Fruit fly (Drosophila melanogaster) whole organism, pupa: ENCODE data around the gene ninaG.

ENCODE experiments used
- CG10348 ChIP-seq: fragments of 200-800 bp; sonication (Bioruptor generic); IDR thresholded peaks from 2 replicates; pipeline ENCODE4 v1.3.6; 2022; ENCODE audit warnings: missing biosample characterization, missing genetic modification characterization
- CG12605 ChIP-seq: fragments of 200-800 bp; sonication (Bioruptor generic); IDR thresholded peaks from 2 replicates; pipeline ENCODE4 v1.3.6; 2022; ENCODE audit warnings: missing biosample characterization, missing genetic modification characterization
- CG13204 ChIP-seq: fragments of 200-800 bp; sonication (Bioruptor generic); optimal IDR thresholded peaks from 2 replicates; lab custom pipeline; 2018; ENCODE audit warnings: missing biosample characterization, mild to moderate bottlenecking, missing genetic modification characterization, moderate library complexity
- CG14655 ChIP-seq: fragments of 200-800 bp; sonication (Bioruptor generic); optimal IDR thresholded peaks from 3 replicates; lab custom pipeline; 2017; ENCODE audit warnings: mild to moderate bottlenecking, missing biosample characterization, missing genetic modification reagents, missing genetic modification characterization
- CG15710 ChIP-seq: fragments of 200-800 bp; sonication (Bioruptor generic); optimal IDR thresholded peaks from 2 replicates; lab custom pipeline; 2018; ENCODE audit warnings: missing biosample characterization, mild to moderate bottlenecking, missing genetic modification characterization, moderate library complexity
- CG17806 ChIP-seq: fragments of 200-800 bp; sonication (Bioruptor generic); optimal IDR thresholded peaks from 2 replicates; lab custom pipeline; 2018; ENCODE audit warnings: missing biosample characterization, mild to moderate bottlenecking, missing genetic modification characterization, moderate library complexity
- CG32121 ChIP-seq: fragments of 200-800 bp; sonication (Bioruptor generic); IDR thresholded peaks from 2 replicates; pipeline ENCODE4 v1.3.6; 2022; ENCODE audit warnings: missing biosample characterization, missing genetic modification characterization
- CG34367 ChIP-seq: fragments of 200-800 bp; sonication (Bioruptor generic); optimal IDR thresholded peaks from 2 replicates; lab custom pipeline; 2018; ENCODE audit warnings: missing biosample characterization, mild to moderate bottlenecking, missing genetic modification characterization
- CG4496 ChIP-seq: fragments of 200-800 bp; sonication (Bioruptor generic); IDR thresholded peaks from 3 replicates; pipeline ENCODE4 v1.3.6; 2022; ENCODE audit warnings: missing biosample characterization, missing genetic modification characterization
- CG8159 ChIP-seq: fragments of 200-800 bp; sonication (Bioruptor generic); optimal IDR thresholded peaks from 3 replicates; lab custom pipeline; 2018; ENCODE audit warnings: missing biosample characterization, mild to moderate bottlenecking, missing genetic modification characterization, moderate library complexity
- CG8301 ChIP-seq: fragments of 200-800 bp; sonication (Bioruptor generic); optimal IDR thresholded peaks from 2 replicates; lab custom pipeline; 2018; ENCODE audit warnings: missing biosample characterization, mild to moderate bottlenecking, missing genetic modification characterization
- CG9948 ChIP-seq: fragments of 200-800 bp; sonication (Bioruptor generic); optimal IDR thresholded peaks from 2 replicates; lab custom pipeline; 2018; ENCODE audit warnings: missing biosample characterization, mild to moderate bottlenecking, missing genetic modification characterization, moderate library complexity
- D1 ChIP-seq: fragments of 200-800 bp; sonication (Bioruptor generic); optimal IDR thresholded peaks from 2 replicates; lab custom pipeline; 2018; ENCODE audit warnings: missing biosample characterization, mild to moderate bottlenecking, missing genetic modification characterization, moderate library complexity
- EcR ChIP-seq: fragments of 200-800 bp; sonication (Bioruptor generic); optimal IDR thresholded peaks from 3 replicates; lab custom pipeline; 2019; ENCODE audit warnings: missing biosample characterization, missing genetic modification characterization, mild to moderate bottlenecking, moderate library complexity, missing genetic modification reagents
- Ets98B ChIP-seq: fragments of 200-800 bp; sonication (Bioruptor generic); IDR thresholded peaks from 2 replicates; pipeline ENCODE4 v1.3.6; 2022; ENCODE audit warnings: missing biosample characterization, missing genetic modification characterization
- Pif1A ChIP-seq: fragments of 200-800 bp; sonication (Bioruptor generic); optimal IDR thresholded peaks from 3 replicates; lab custom pipeline; 2016; ENCODE audit warnings: missing biosample characterization, missing genetic modification characterization
- Pif1B ChIP-seq: fragments of 200-800 bp; sonication (Bioruptor generic); optimal IDR thresholded peaks from 3 replicates; lab custom pipeline; 2016; ENCODE audit warnings: missing biosample characterization, missing genetic modification characterization
- Snoo ChIP-seq: fragments of 200-800 bp; sonication (Bioruptor generic); optimal IDR thresholded peaks from 3 replicates; lab custom pipeline; 2017; ENCODE audit warnings: missing biosample characterization, mild to moderate bottlenecking, missing genetic modification characterization, inconsistent platforms
- fd96Ca ChIP-seq: fragments of 200-800 bp; sonication (Bioruptor generic); IDR thresholded peaks from 3 replicates; pipeline ENCODE4 v1.3.6; 2022; ENCODE audit warnings: missing biosample characterization, missing genetic modification characterization
- gl ChIP-seq: fragments of 200-800 bp; sonication (Bioruptor generic); optimal IDR thresholded peaks from 2 replicates; lab custom pipeline; 2018; ENCODE audit warnings: missing biosample characterization, mild to moderate bottlenecking, missing genetic modification characterization
- rn ChIP-seq: fragments of 200-800 bp; sonication (Bioruptor generic); IDR thresholded peaks from 2 replicates; pipeline ENCODE4 v1.3.6; 2022; ENCODE audit warnings: missing biosample characterization, missing genetic modification characterization

The ninaG gene

DNA sequence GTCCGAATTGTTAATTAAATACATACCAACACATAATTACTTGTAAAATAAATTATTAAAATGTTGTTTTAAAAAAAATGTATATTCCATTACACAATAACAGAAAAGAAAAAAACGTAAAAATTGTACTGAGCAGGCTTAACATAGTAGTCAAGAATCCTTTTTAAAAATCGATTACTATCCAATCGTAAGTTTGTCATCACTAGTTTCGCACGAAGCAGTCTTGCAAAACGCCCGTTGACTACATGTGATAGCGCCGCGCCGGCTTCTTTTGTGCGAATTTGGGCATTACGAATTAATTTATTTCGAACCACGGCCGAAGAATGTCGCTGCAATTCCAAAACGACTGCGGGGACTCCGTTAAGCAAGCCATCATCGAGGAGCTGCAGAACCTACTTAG lies 9.1 kb downstream of the ninaG start, which contains the start of gene Ipo9:
TSS of gene Ipo9 (plus strand) at position 152 of the 400 bp plus-strand sequence.
- TF ChIP-seq CG4496 (GFP tag; lab: Robert Waterston, UW) = no peak
- TF ChIP-seq EcR = no peak
- TF ChIP-seq fd96Ca (GFP tag; lab: Robert Waterston, UW) = no peak
- TF ChIP-seq CG10348 = no peak
- no peak for TF ChIP-seq gl (tag; lab: Kevin White, UChicago)
- TF ChIP-seq CG13204 = no peak
- no peak for TF ChIP-seq CG9948 (tag; lab: Kevin White, UChicago)
- no peak for TF ChIP-seq D1 (tag; lab: Kevin White, UChicago)
- no peak for TF ChIP-seq CG15710 (tag; lab: Kevin White, UChicago)
- TF ChIP-seq rn = no peak
- TF ChIP-seq CG12605 = no peak
- no peak for TF ChIP-seq CG17806 (tag; lab: Kevin White, UChicago)

dm6 chr3R:11409667-11410137 lies 11.8 kb downstream of the ninaG start, which contains the start of the genes mgr and Irbp:
TSS of gene mgr (minus strand) at chr3R:11409875.
TSS of gene Irbp (plus strand) at chr3R:11410047.
- TF ChIP-seq gl (tag; lab: Kevin White, UChicago) (peak; percentile 37), fd96Ca (GFP tag; lab: Robert Waterston, UW) (peak; percentile 93), Ets98B (GFP tag; lab: Robert Waterston, UW) (peak; percentile 92), Pif1B (GFP tag; lab: Kevin White, UChicago) (no peak), Snoo (tag; lab: Kevin White, UChicago) (no peak), CG17806 (tag; lab: Kevin White, UChicago) (peak; percentile 86), CG9948 (tag; lab: Kevin White, UChicago) (peak; percentile 83), CG10348 (peak; percentile 18; the same call in 1 of the 2 replicates), CG8301 (no peak), D1 (tag; lab: Kevin White, UChicago) (no peak), EcR (no peak), CG4496 (GFP tag; lab: Robert Waterston, UW) (peak; percentile 88), rn (peak; percentile 82), CG32121 (peak; percentile 93), CG12605 (no peak; the same call in 1 of the 2 replicates), CG14655 (GFP tag; lab: Kevin White, UChicago) (no peak), CG15710 (tag; lab: Kevin White, UChicago) (peak; percentile 88), CG34367 (tag; lab: Kevin White, UChicago) (peak; percentile 78), CG8159 (tag; lab: Kevin White, UChicago) (peak; percentile 86), Pif1A (no peak), CG13204 (no peak)

- TF ChIP-seq CG9948 (tag; lab: Kevin White, UChicago) = no peak
- no peak for TF ChIP-seq Pif1B (GFP tag; lab: Kevin White, UChicago)
- TF ChIP-seq CG8301 = no peak
- no peak for TF ChIP-seq CG32121
- no peak for TF ChIP-seq CG17806 (tag; lab: Kevin White, UChicago)
- no peak for TF ChIP-seq EcR
- no peak for TF ChIP-seq CG4496 (GFP tag; lab: Robert Waterston, UW)
- TF ChIP-seq CG34367 (tag; lab: Kevin White, UChicago) = no peak
- TF ChIP-seq CG8159 (tag; lab: Kevin White, UChicago) = no peak
- no peak for TF ChIP-seq D1 (tag; lab: Kevin White, UChicago)
- no peak for TF ChIP-seq gl (tag; lab: Kevin White, UChicago)
- TF ChIP-seq Pif1A = no peak
- no peak for TF ChIP-seq CG10348
- TF ChIP-seq fd96Ca (GFP tag; lab: Robert Waterston, UW) = no peak
- TF ChIP-seq CG13204 = no peak
- no peak for TF ChIP-seq rn
- TF ChIP-seq Snoo (tag; lab: Kevin White, UChicago) = no peak
- TF ChIP-seq Ets98B (GFP tag; lab: Robert Waterston, UW) = no peak
These were observed 13.8 kb downstream of the ninaG start, which contains the start of gene mRpL40 for dm6 chr3R:11407733-11408134. TSS of gene mRpL40 (plus strand) at chr3R:11407918.

dm6 chr3R:11402894-11403293 lies 18.6 kb downstream of the ninaG start:
- TF ChIP-seq CG10348 = no peak
- TF ChIP-seq Pif1A = no peak

dm6 chr3R:11395541-11395940 lies 26.0 kb downstream of the ninaG start:
- TF ChIP-seq Pif1B (GFP tag; lab: Kevin White, UChicago) (no peak), CG10348 (no peak), D1 (tag; lab: Kevin White, UChicago) (no peak), Ets98B (GFP tag; lab: Robert Waterston, UW) (no peak), CG12605 (no peak), CG13204 (no peak), CG8159 (tag; lab: Kevin White, UChicago) (no peak)

- TF ChIP-seq CG34367 (tag; lab: Kevin White, UChicago) (no peak), Pif1A (no peak), CG8159 (tag; lab: Kevin White, UChicago) (no peak), CG32121 (no peak), CG13204 (no peak), Pif1B (GFP tag; lab: Kevin White, UChicago) (no peak), EcR (no peak), CG15710 (tag; lab: Kevin White, UChicago) (no peak), CG12605 (no peak), fd96Ca (GFP tag; lab: Robert Waterston, UW) (no peak), CG4496 (GFP tag; lab: Robert Waterston, UW) (no peak), CG10348 (no peak), Ets98B (GFP tag; lab: Robert Waterston, UW) (no peak), CG9948 (tag; lab: Kevin White, UChicago) (no peak), CG8301 (no peak), CG17806 (tag; lab: Kevin White, UChicago) (no peak)
- TF ChIP-seq, all 21 proteins: peak for 0
These were observed 27.6 kb downstream of the ninaG start for dm6 chr3R:11393896-11394295.
